Fruit fly (Drosophila melanogaster) whole organism, embryonic: Measurements from ENCODE around the gene Atac2.

ENCODE experiments used
- BEAF-32 ChIP-seq: fragments of 200-800 bp; sonication (Bioruptor generic); optimal IDR thresholded peaks from 3 replicates; lab custom pipeline; 2017; ENCODE audit warnings: missing biosample characterization, missing genetic modification characterization, mild to moderate bottlenecking, moderate library complexity, missing genetic modification reagents
- CG10431 ChIP-seq: fragments of 200-800 bp; sonication (Bioruptor generic); optimal IDR thresholded peaks from 3 replicates; lab custom pipeline; 2018; ENCODE audit warnings: missing biosample characterization, mild to moderate bottlenecking, missing genetic modification characterization
- CG11456 ChIP-seq: fragments of 200-800 bp; sonication (Bioruptor generic); IDR thresholded peaks from 3 replicates; pipeline ENCODE4 v1.3.6; 2022; ENCODE audit warnings: missing biosample characterization, missing genetic modification characterization
- CG1233 ChIP-seq: fragments of 200-800 bp; sonication (Bioruptor generic); optimal IDR thresholded peaks from 4 replicates; lab custom pipeline; 2018; ENCODE audit warnings: missing biosample characterization, mild to moderate bottlenecking, missing genetic modification characterization
- CG12391 ChIP-seq: fragments of 200-800 bp; sonication (Bioruptor generic); optimal IDR thresholded peaks from 3 replicates; lab custom pipeline; 2018; ENCODE audit warnings: missing biosample characterization, mild to moderate bottlenecking, missing genetic modification characterization, moderate library complexity
- CG14667 ChIP-seq: fragments of 200-800 bp; sonication (Bioruptor generic); IDR thresholded peaks from 2 replicates; pipeline ENCODE4 v1.3.6; 2022; ENCODE audit warnings: missing biosample characterization, missing genetic modification characterization
- CG14710 ChIP-seq: fragments of 200-800 bp; sonication (Bioruptor generic); optimal IDR thresholded peaks from 3 replicates; lab custom pipeline; 2019; ENCODE audit warnings: missing biosample characterization, mild to moderate bottlenecking, missing genetic modification characterization, moderate library complexity
- CG1603 ChIP-seq: fragments of 200-800 bp; sonication (Bioruptor generic); optimal IDR thresholded peaks from 2 replicates; lab custom pipeline; 2019; ENCODE audit warnings: missing biosample characterization, mild to moderate bottlenecking, missing genetic modification characterization, moderate library complexity
- CG18262 ChIP-seq: fragments of 200-800 bp; optimal IDR thresholded peaks from 3 replicates; lab custom pipeline; 2019; ENCODE audit warnings: missing biosample characterization, mild to moderate bottlenecking, missing genetic modification characterization, moderate library complexity
- CG2199 ChIP-seq: fragments of 200-800 bp; sonication (Bioruptor generic); IDR thresholded peaks from 3 replicates; pipeline ENCODE4 v1.3.6; 2022; ENCODE audit warnings: missing biosample characterization, missing genetic modification characterization
- CG31224 ChIP-seq: fragments of 200-800 bp; sonication (Bioruptor generic); IDR thresholded peaks from 2 replicates; pipeline ENCODE4 v1.3.6; 2022; ENCODE audit warnings: missing biosample characterization, missing genetic modification characterization
- CG4707 ChIP-seq: fragments of 200-800 bp; sonication (Bioruptor generic); optimal IDR thresholded peaks from 2 replicates; lab custom pipeline; 2018; ENCODE audit warnings: missing biosample characterization, mild to moderate bottlenecking, missing genetic modification characterization, moderate library complexity
- CG6254 ChIP-seq: fragments of 200-800 bp; sonication (Bioruptor generic); optimal IDR thresholded peaks from 3 replicates; lab custom pipeline; 2017; ENCODE audit warnings: mild to moderate bottlenecking, missing biosample characterization, missing genetic modification reagents, missing genetic modification characterization
- CG7271 ChIP-seq: fragments of 200-800 bp; sonication (Bioruptor generic); optimal IDR thresholded peaks from 2 replicates; lab custom pipeline; 2018; ENCODE audit warnings: missing biosample characterization, mild to moderate bottlenecking, missing genetic modification characterization, moderate library complexity
- CG8478 ChIP-seq: fragments of >200 bp; optimal IDR thresholded peaks from 2 replicates; lab custom pipeline; 2018
- CG8765 ChIP-seq: fragments of 200-800 bp; sonication (Bioruptor generic); IDR thresholded peaks from 2 replicates; pipeline ENCODE4 v1.3.6; 2022; ENCODE audit warnings: missing biosample characterization, missing genetic modification characterization
- CG9437 ChIP-seq: fragments of 200-800 bp; sonication (Bioruptor generic); optimal IDR thresholded peaks from 2 replicates; lab custom pipeline; 2018; ENCODE audit warnings: missing biosample characterization, mild to moderate bottlenecking, missing genetic modification characterization
- Dad ChIP-seq: fragments of 200-800 bp; sonication (Bioruptor generic); optimal IDR thresholded peaks from 3 replicates; lab custom pipeline; 2016; ENCODE audit warnings: missing biosample characterization, missing genetic modification characterization
- Deaf1 ChIP-seq: fragments of 200-800 bp; optimal IDR thresholded peaks from 3 replicates; lab custom pipeline; 2019; ENCODE audit warnings: missing biosample characterization, mild to moderate bottlenecking, missing genetic modification characterization, moderate library complexity
- Dfd ChIP-seq, 2 experiments: fragments of >200 bp; optimal IDR thresholded peaks; 2 replicates each; lab custom pipeline; 2017; ENCODE audit warnings: missing biosample characterization in 2 of 2, missing genetic modification characterization in 2 of 2
- Dll ChIP-seq: fragments of 200-800 bp; sonication (Bioruptor generic); IDR thresholded peaks from 4 replicates; pipeline ENCODE4 v1.3.6; 2022; ENCODE audit warnings: missing biosample characterization, missing genetic modification characterization; ENCODE audit not compliant: partially characterized antibody
- ERR ChIP-seq: fragments of 200-800 bp; sonication (Bioruptor generic); optimal IDR thresholded peaks from 2 replicates; lab custom pipeline; 2016; ENCODE audit warnings: missing biosample characterization, missing genetic modification characterization
- Hr39 ChIP-seq: fragments of >200 bp; optimal IDR thresholded peaks from 2 replicates; lab custom pipeline; 2017
- Kr ChIP-seq: fragments of 200-800 bp; sonication (Bioruptor generic); optimal IDR thresholded peaks from 2 replicates; lab custom pipeline; 2017; ENCODE audit warnings: missing biosample characterization, mild to moderate bottlenecking, missing genetic modification characterization
- Lim3 ChIP-seq: fragments of 200-800 bp; sonication (Bioruptor generic); IDR thresholded peaks from 2 replicates; pipeline ENCODE4 v1.3.6; 2022; ENCODE audit warnings: missing biosample characterization, missing genetic modification characterization
- Med ChIP-seq: fragments of 200-800 bp; sonication (Bioruptor generic); peaks from one replicate; lab custom pipeline; 2016; ENCODE audit warnings: missing biosample characterization, missing genetic modification characterization, mild to moderate bottlenecking, inconsistent platforms, moderate library complexity
- NC2β ChIP-seq: fragments of 200-800 bp; sonication (Bioruptor generic); optimal IDR thresholded peaks from 2 replicates; lab custom pipeline; 2016; ENCODE audit warnings: missing biosample characterization, missing genetic modification characterization
- Oaz ChIP-seq: fragments of 200-800 bp; sonication (Bioruptor generic); IDR thresholded peaks from 2 replicates; pipeline ENCODE4 v1.3.6; 2022; ENCODE audit warnings: missing biosample characterization, missing genetic modification characterization
- Ravus ChIP-seq: fragments of 200-800 bp; sonication (Bioruptor generic); IDR thresholded peaks from 2 replicates; pipeline ENCODE4 v1.3.6; 2022; ENCODE audit warnings: missing biosample characterization, missing genetic modification characterization
- btn ChIP-seq: fragments of 200-800 bp; sonication (Bioruptor generic); optimal IDR thresholded peaks from 2 replicates; lab custom pipeline; 2016; ENCODE audit warnings: missing biosample characterization, missing genetic modification characterization
- croc ChIP-seq: fragments of 200-800 bp; sonication (Bioruptor generic); conservative IDR thresholded peaks from 3 replicates; pipeline ENCODE4 v1.3.6; 2022; ENCODE audit warnings: missing biosample characterization, missing genetic modification characterization
- crol ChIP-seq: fragments of 200-800 bp; sonication (Bioruptor generic); IDR thresholded peaks from 2 replicates; pipeline ENCODE4 v1.3.6; 2022; ENCODE audit warnings: missing biosample characterization, missing genetic modification characterization
- emc ChIP-seq: fragments of 200-800 bp; sonication (Bioruptor generic); optimal IDR thresholded peaks from 2 replicates; lab custom pipeline; 2016; ENCODE audit warnings: missing biosample characterization, missing genetic modification characterization
- fu2 ChIP-seq: fragments of 200-800 bp; sonication (Bioruptor generic); optimal IDR thresholded peaks from 2 replicates; lab custom pipeline; 2016; ENCODE audit warnings: missing biosample characterization, missing genetic modification characterization
- gcm ChIP-seq: fragments of 200-800 bp; sonication (Bioruptor generic); optimal IDR thresholded peaks from 2 replicates; lab custom pipeline; 2019; ENCODE audit warnings: missing biosample characterization, mild to moderate bottlenecking, missing genetic modification characterization, moderate library complexity
- ham ChIP-seq: fragments of 200-800 bp; sonication (Bioruptor generic); IDR thresholded peaks from 2 replicates; pipeline ENCODE4 v1.3.6; 2022; ENCODE audit warnings: missing biosample characterization, missing genetic modification characterization
- ind ChIP-seq: fragments of 200-800 bp; sonication (Bioruptor generic); optimal IDR thresholded peaks from 3 replicates; lab custom pipeline; 2016; ENCODE audit warnings: missing biosample characterization, missing genetic modification characterization
- mirr ChIP-seq: fragments of 200-800 bp; sonication (Bioruptor generic); optimal IDR thresholded peaks from 3 replicates; lab custom pipeline; 2018; ENCODE audit warnings: missing biosample characterization, mild to moderate bottlenecking, missing genetic modification characterization
- nerfin-2 ChIP-seq: fragments of 200-800 bp; sonication (Bioruptor generic); IDR thresholded peaks from 2 replicates; pipeline ENCODE4 v1.3.6; 2022; ENCODE audit warnings: missing biosample characterization, missing genetic modification characterization; ENCODE audit not compliant: partially characterized antibody
- phol ChIP-seq: fragments of 200-800 bp; sonication (Bioruptor generic); optimal IDR thresholded peaks from 3 replicates; lab custom pipeline; 2018; ENCODE audit warnings: missing biosample characterization, mild to moderate bottlenecking, missing genetic modification characterization, moderate library complexity
- pnt ChIP-seq: fragments of 200-800 bp; sonication (Bioruptor generic); optimal IDR thresholded peaks from 3 replicates; lab custom pipeline; 2016; ENCODE audit warnings: missing biosample characterization, missing genetic modification characterization
- prd ChIP-seq, 3 experiments: fragments of >200 bp in 2 of 3; fragments of 200-800 bp in 1 of 3; sonication (Bioruptor generic) in 1 of 3; optimal IDR thresholded peaks in 2 of 3; IDR thresholded peaks in 1 of 3; 2 replicates in 2 of 3; 3 replicates in 1 of 3; pipeline versions ENCODE4 v1.3.6 to Lab custom; 2017 to 2022; ENCODE audit warnings: missing biosample characterization in 1 of 3, missing genetic modification characterization in 1 of 3
- pum ChIP-seq: fragments of 200-800 bp; sonication (Bioruptor generic); optimal IDR thresholded peaks from 2 replicates; lab custom pipeline; 2016; ENCODE audit warnings: missing biosample characterization, missing genetic modification characterization
- sim ChIP-seq: fragments of 200-800 bp; sonication (Bioruptor generic); IDR thresholded peaks from 2 replicates; pipeline ENCODE4 v1.3.6; 2022; ENCODE audit warnings: missing biosample characterization, missing genetic modification characterization
- sna ChIP-seq: fragments of 200-800 bp; sonication (Bioruptor generic); IDR thresholded peaks from 2 replicates; pipeline ENCODE4 v1.3.6; 2022; ENCODE audit warnings: missing biosample characterization, missing genetic modification characterization; ENCODE audit not compliant: partially characterized antibody
- stwl ChIP-seq: fragments of 200-800 bp; sonication (Bioruptor generic); optimal IDR thresholded peaks from 3 replicates; lab custom pipeline; 2018; ENCODE audit warnings: missing biosample characterization, mild to moderate bottlenecking, missing genetic modification characterization, moderate library complexity
- tll ChIP-seq, 2 experiments: fragments of 200-800 bp in 1 of 2; fragments of >200 bp in 1 of 2; sonication (Bioruptor generic) in 1 of 2; optimal IDR thresholded peaks; 2 replicates each; lab custom pipeline; 2017 to 2019; ENCODE audit warnings: missing biosample characterization in 2 of 2, missing genetic modification characterization in 2 of 2, mild to moderate bottlenecking in 1 of 2, moderate library complexity in 1 of 2
- tna ChIP-seq: fragments of 200-800 bp; sonication (Bioruptor generic); IDR thresholded peaks from 2 replicates; pipeline ENCODE4 v1.3.6; 2022; ENCODE audit warnings: missing biosample characterization, missing genetic modification characterization; ENCODE audit not compliant: partially characterized antibody
- toy ChIP-seq: fragments of 200-800 bp; sonication (Bioruptor generic); IDR thresholded peaks from 2 replicates; pipeline ENCODE4 v1.3.6; 2022; ENCODE audit warnings: missing biosample characterization, missing genetic modification characterization
- trh ChIP-seq: fragments of 200-800 bp; sonication (Bioruptor generic); optimal IDR thresholded peaks from 2 replicates; lab custom pipeline; 2016; ENCODE audit warnings: missing biosample characterization, missing genetic modification characterization
- zen ChIP-seq: fragments of 200-800 bp; sonication (Bioruptor generic); optimal IDR thresholded peaks from 3 replicates; lab custom pipeline; 2018; ENCODE audit warnings: missing biosample characterization, mild to moderate bottlenecking, missing genetic modification characterization, moderate library complexity

Gene Atac2

DNA sequence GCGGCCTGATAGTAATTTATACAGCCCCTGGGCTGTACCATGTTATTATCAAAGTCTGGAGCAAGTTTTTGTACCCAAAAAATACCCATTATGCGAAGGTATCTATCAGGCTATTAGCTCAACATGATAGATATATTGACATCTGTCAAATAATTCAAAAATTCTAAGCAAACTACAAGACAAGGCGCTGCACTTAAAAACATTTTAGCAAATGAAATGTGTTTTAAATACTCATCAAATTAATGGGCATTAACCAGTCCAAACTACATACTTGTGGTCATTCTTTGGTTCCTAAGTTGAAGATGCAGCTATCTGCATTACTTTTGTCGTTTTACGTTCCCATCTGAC, 41.3 kb upstream of the Atac2 start (continued):
- TF ChIP-seq CG14710 (tag; lab: Kevin White, UChicago) (peak; percentile 89), Hr39 (lab: Kevin White, UChicago) (no peak), Deaf1 (tag; lab: Kevin White, UChicago) (no peak), zen (peak; percentile 85), trh (GFP tag; lab: Kevin White, UChicago) (peak; percentile 34), CG14667 (GFP tag; lab: Robert Waterston, UW) (peak; percentile 65), crol (GFP tag; lab: Robert Waterston, UW) (0 out of 2 replicates have a peak, but pooled peaks have one; percentile 12), tll (GFP tag; optimal IDR thresholded peaks at IDR 0.05; lab: Kevin White, UChicago) (peak in 1 of 2 experiments; percentile 4), sim (0 out of 2 replicates have a peak, but pooled peaks have one; percentile 21), Ravus (GFP tag; lab: Robert Waterston, UW) (no peak), ERR (GFP tag; lab: Kevin White, UChicago) (peak; percentile 22), CG31224 (GFP tag; lab: Robert Waterston, UW) (peak; percentile 61), CG10431 (GFP tag; lab: Kevin White, UChicago) (no peak), toy (no peak), CG1603 (tag; lab: Kevin White, UChicago) (peak; percentile 77), Dad (GFP tag; lab: Kevin White, UChicago) (peak; percentile 65), Oaz (GFP tag; lab: Robert Waterston, UW) (no peak), Dll (GFP tag; lab: Robert Waterston, UW) (no peak), gcm (no peak), BEAF-32 (GFP tag; lab: Kevin White, UChicago) (no peak), CG9437 (no peak), ind (GFP tag; lab: Kevin White, UChicago) (peak; percentile 77), CG1233 (GFP tag; lab: Kevin White, UChicago) (peak; percentile 71), stwl (tag; lab: Kevin White, UChicago) (peak; percentile 17), CG8765 (GFP tag; lab: Robert Waterston, UW) (peak; percentile 55; the same call in 1 of the 2 replicates), mirr (GFP tag; lab: Kevin White, UChicago) (no peak), Med (GFP tag; lab: Kevin White, UChicago) (peak; percentile 95), prd (optimal IDR thresholded peaks at IDR 0.05; lab: Kevin White, UChicago) (no peak), prd (GFP tag; IDR thresholded peaks at IDR 0.05; lab: Robert Waterston, UW) (peak; percentile 94), phol (tag; lab: Kevin White, UChicago) (peak; percentile 86), emc (GFP tag; lab: Kevin White, UChicago) (no peak), CG11456 (GFP tag; lab: Robert Waterston, UW) (peak; percentile 71; the same call in 2 of the 3 replicates), CG8478 (lab: Kevin White, UChicago) (no peak), CG4707 (peak; percentile 62), Dfd (GFP tag; optimal IDR thresholded peaks at IDR 0.05; lab: Kevin White, UChicago) (no peak), CG12391 (tag; lab: Kevin White, UChicago) (peak; percentile 49), CG6254 (GFP tag; lab: Kevin White, UChicago) (peak; percentile 78), tna (GFP tag; lab: Robert Waterston, UW) (no peak), btn (GFP tag; lab: Kevin White, UChicago) (peak; percentile 79), Kr (GFP tag; lab: Kevin White, UChicago) (no peak), nerfin-2 (GFP tag; lab: Robert Waterston, UW) (no peak), sna (GFP tag; lab: Robert Waterston, UW) (no peak), ham (GFP tag; lab: Robert Waterston, UW) (no peak), NC2β (GFP tag; lab: Kevin White, UChicago) (peak; percentile 21), CG7271 (tag; lab: Kevin White, UChicago) (peak; percentile 51), fu2 (GFP tag; lab: Kevin White, UChicago) (no peak), CG2199 (peak; percentile 78; the same call in 1 of the 3 replicates), croc (peak; percentile 79), pum (no peak), CG18262 (tag; lab: Kevin White, UChicago) (peak; percentile 91), Lim3 (no peak), pnt (GFP tag; lab: Kevin White, UChicago) (peak; percentile 33)
